Worm (Caenorhabditis elegans) whole organism, L4 larva: ENCODE results near the gene cyp-33C8.

ENCODE experiments used
- Y5F2A.4 ChIP-seq: fragments of 200-800 bp; sonication (Bioruptor generic); optimal IDR thresholded peaks from 2 replicates; lab custom pipeline; 2018; ENCODE audit warnings: mild to moderate bottlenecking, missing genetic modification characterization, missing compliant biosample characterization
- egl-27 ChIP-seq: sonication (generic microtip); optimal IDR thresholded peaks from 3 replicates; lab custom pipeline; 2017; ENCODE audit warnings: missing biosample characterization, missing genetic modification reagents, missing genetic modification characterization
- nhr-11 ChIP-seq: fragments of 150-350 bp; optimal IDR thresholded peaks from 2 replicates; lab custom pipeline; 2014; ENCODE audit warnings: missing biosample characterization, missing genetic modification characterization
- nhr-41 ChIP-seq: fragments of 200-800 bp; sonication (Bioruptor generic); IDR thresholded peaks from 2 replicates; pipeline ENCODE4 v1.3.6; 2022; ENCODE audit warnings: missing genetic modification reagents, missing genetic modification characterization, missing compliant biosample characterization
- pha-4 ChIP-seq, 2 experiments: fragments of 150-350 bp in 1 of 2; fragments of 200-800 bp in 1 of 2; sonication (Bioruptor generic) in 1 of 2; IDR thresholded peaks in 1 of 2; optimal IDR thresholded peaks in 1 of 2; 2 replicates each; pipeline versions ENCODE4 v1.3.6 to Lab custom; 2014 to 2022; ENCODE audit warnings: missing genetic modification characterization in 2 of 2, missing genetic modification reagents in 2 of 2, missing biosample characterization in 1 of 2, missing compliant biosample characterization in 1 of 2
- tra-1 ChIP-seq: fragments of 200-800 bp; sonication (Bioruptor generic); IDR thresholded peaks from 2 replicates; pipeline ENCODE4 v1.3.6; 2022; ENCODE audit warnings: missing genetic modification reagents, missing genetic modification characterization, missing compliant biosample characterization
- unc-62 ChIP-seq, 3 experiments: fragments of 150-350 bp in 1 of 3; sonication (generic microtip); optimal IDR thresholded peaks in 2 of 3; peaks in 1 of 3; 1 replicate in 1 of 3; 2 replicates in 2 of 3; lab custom pipeline; 2014 to 2017; ENCODE audit warnings: missing biosample characterization in 3 of 3, missing genetic modification characterization in 3 of 3, missing genetic modification reagents in 3 of 3, missing genotype in 1 of 3

- TF ChIP-seq Y5F2A.4 (GFP tag; lab: Kevin White, UChicago) (no peak), unc-62 (GFP tag; optimal IDR thresholded peaks at IDR 0.05 in 1 of 2; lab: Kevin White, UChicago) (no peak), unc-62 (tag; optimal IDR thresholded peaks at IDR 0.05; lab: Kevin White, UChicago) (no peak), nhr-41 (no peak), pha-4 (GFP tag; IDR thresholded peaks at IDR 0.05; lab: Robert Waterston, UW) (no peak), pha-4 (tag; optimal IDR thresholded peaks at IDR 0.05; lab: Kevin White, UChicago) (no peak), nhr-11 (tag; lab: Kevin White, UChicago) (no peak), tra-1 (no peak), egl-27 (no peak)
Observed at ce11 chrV:3789770-3790169, 13.6 kb downstream of the cyp-33C8 start, which contains the start of gene R08F11.7.
